Worm (Caenorhabditis elegans): ENCODE measurements around the gene lips-10.

DNA sequence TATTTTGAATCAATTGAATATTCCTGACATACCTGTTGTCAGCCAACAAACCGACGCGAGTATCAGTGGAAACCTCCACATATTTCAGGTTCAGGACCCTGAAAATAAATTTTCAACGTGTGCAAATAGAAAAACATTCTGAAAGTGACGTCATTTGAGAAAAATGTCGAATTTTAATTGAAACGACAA is 10.3 kb upstream of the lips-10 start, which contains the start of gene F14E5.2:
- TF ChIP-seq ama-1 (optimal IDR thresholded peaks at IDR 0.05): no peak
- TF ChIP-seq pha-4 (tag; optimal IDR thresholded peaks at IDR 0.05): no peak
- TF ChIP-seq sox-4 (tag; optimal IDR thresholded peaks at IDR 0.05): no peak
- no peak for TF ChIP-seq dve-1 (tag; optimal IDR thresholded peaks at IDR 0.05)
- TF ChIP-seq lin-11 (tag; optimal IDR thresholded peaks at IDR 0.05): no peak
- TF ChIP-seq ceh-9 (tag; optimal IDR thresholded peaks at IDR 0.05): no peak
- no peak for TF ChIP-seq mec-3 (tag; optimal IDR thresholded peaks at IDR 0.05; ENCODE audit: borderline replicate concordance)
- TF ChIP-seq K09A11.1 (tag; optimal IDR thresholded peaks at IDR 0.05; ENCODE audit: insufficient read depth): no peak
- TF ChIP-seq ets-4 (tag; optimal IDR thresholded peaks at IDR 0.05): no peak
